Worm (Caenorhabditis elegans): ENCODE results near the gene ndub-2.
A peak's percentile ranks its signal among the peaks of the same experiment; 100 is the strongest.

The ndub-2 gene

ce11 chrII:8964835-8965234 is 31.3 kb upstream of the ndub-2 start, which contains the start of the genes ndub-3 and C18E9.2:
Gene ndub-3 (minus strand): TSS chrII:8964890.
Gene C18E9.2 (plus strand): TSS chrII:8965006.
- TF ChIP-seq C16A3.4 (tag; optimal IDR thresholded peaks at IDR 0.05) = peak; percentile 55
- peak; percentile 32 for TF ChIP-seq snu-23 (GFP tag; optimal IDR thresholded peaks at IDR 0.05)
- no peak for TF ChIP-seq nhr-11 (tag; optimal IDR thresholded peaks at IDR 0.05)
- peak; percentile 50 for TF ChIP-seq lin-14 (GFP tag; optimal IDR thresholded peaks at IDR 0.05)
- TF ChIP-seq lin-15B (tag; optimal IDR thresholded peaks at IDR 0.05) = no peak
- TF ChIP-seq hlh-4 (tag; optimal IDR thresholded peaks at IDR 0.05) = no peak
- no peak for TF ChIP-seq egl-13 (tag; optimal IDR thresholded peaks at IDR 0.05)
- TF ChIP-seq rnt-1 (tag; optimal IDR thresholded peaks at IDR 0.05) = peak; percentile 26
- no peak for TF ChIP-seq hlh-17 (GFP tag; optimal IDR thresholded peaks at IDR 0.05; ENCODE audit: borderline replicate concordance)
- no peak for TF ChIP-seq unc-98 (GFP tag; IDR thresholded peaks at IDR 0.05)
- peak in 2 of 3 experiments; percentile 4 to 64 for TF ChIP-seq ceh-82 (tag; optimal IDR thresholded peaks at IDR 0.05)
- TF ChIP-seq nhr-47 (tag; optimal IDR thresholded peaks at IDR 0.05) = peak; percentile 1
- TF ChIP-seq lsy-2 (tag; optimal IDR thresholded peaks at IDR 0.05) = peak; percentile 13 to 75
- no peak for TF ChIP-seq skn-1 (tag; optimal IDR thresholded peaks at IDR 0.05)
- TF ChIP-seq mab-9 (GFP tag; IDR thresholded peaks at IDR 0.05) = no peak
- peak; percentile 38 to 66 (median 56) for TF ChIP-seq dpl-1 (GFP tag; optimal IDR thresholded peaks at IDR 0.05)
- peak; percentile 6 for TF ChIP-seq tbx-2 (tag; optimal IDR thresholded peaks at IDR 0.05)
- no peak for TF ChIP-seq ceh-90 (tag; optimal IDR thresholded peaks at IDR 0.05)
- peak in 1 of 2 experiments; percentile 24 for TF ChIP-seq mdl-1 (tag; optimal IDR thresholded peaks at IDR 0.05)
- TF ChIP-seq efl-1 (optimal IDR thresholded peaks at IDR 0.05) = peak; percentile 66 to 67
- peak; percentile 48 to 95 for TF ChIP-seq efl-1 (GFP tag; optimal IDR thresholded peaks at IDR 0.05 in 1 of 2)
- no peak for TF ChIP-seq ztf-4 (tag; optimal IDR thresholded peaks at IDR 0.05)
- TF ChIP-seq efl-3 (GFP tag; optimal IDR thresholded peaks at IDR 0.05) = no peak
- TF ChIP-seq blmp-1 (tag; optimal IDR thresholded peaks at IDR 0.05) = no peak
- TF ChIP-seq lin-35 (GFP tag; optimal IDR thresholded peaks at IDR 0.05) = peak; percentile 59 to 79
- peak; percentile 33 for TF ChIP-seq nhr-71 (tag; optimal IDR thresholded peaks at IDR 0.05)
- no peak for TF ChIP-seq tlp-1 (tag; optimal IDR thresholded peaks at IDR 0.05)
- no peak for TF ChIP-seq nhr-76 (tag; optimal IDR thresholded peaks at IDR 0.05)
- no peak for TF ChIP-seq nhr-28 (tag; optimal IDR thresholded peaks at IDR 0.05)

- TF ChIP-seq nhr-47 (tag; optimal IDR thresholded peaks at IDR 0.05) = peak; percentile 93
- TF ChIP-seq ceh-88 (GFP tag; IDR thresholded peaks at IDR 0.05) = peak; percentile 77
- peak; percentile 98 to 99 for TF ChIP-seq efl-1 (optimal IDR thresholded peaks at IDR 0.05)
- TF ChIP-seq efl-1 (GFP tag; optimal IDR thresholded peaks at IDR 0.05 in 1 of 2) = peak; percentile 97 to 100
- no peak for TF ChIP-seq egl-27 (tag; optimal IDR thresholded peaks at IDR 0.05)
- no peak for TF ChIP-seq hlh-4 (tag; optimal IDR thresholded peaks at IDR 0.05)
- TF ChIP-seq fkh-8 (tag; optimal IDR thresholded peaks at IDR 0.05) = peak; percentile 80
- TF ChIP-seq aly-2 (tag; optimal IDR thresholded peaks at IDR 0.05) = peak; percentile 72
- no peak for TF ChIP-seq ces-1 (GFP tag; optimal IDR thresholded peaks at IDR 0.05)
- peak; percentile 16 for TF ChIP-seq nhr-237 (tag; optimal IDR thresholded peaks at IDR 0.05)
- no peak for TF ChIP-seq unc-30 (tag; optimal IDR thresholded peaks at IDR 0.05)
- TF ChIP-seq ama-1 (optimal IDR thresholded peaks at IDR 0.05) = no peak
- TF ChIP-seq snu-23 (GFP tag; optimal IDR thresholded peaks at IDR 0.05) = peak; percentile 89
- peak; percentile 76 to 92 (median 80) for TF ChIP-seq ceh-82 (tag; optimal IDR thresholded peaks at IDR 0.05)
- peak; percentile 97 to 98 (median 98) for TF ChIP-seq dpl-1 (GFP tag; optimal IDR thresholded peaks at IDR 0.05)
- TF ChIP-seq fos-1 (tag; optimal IDR thresholded peaks at IDR 0.05) = peak; percentile 74
- peak; percentile 90 for TF ChIP-seq mep-1 (tag; optimal IDR thresholded peaks at IDR 0.05)
- no peak for TF ChIP-seq nhr-12 (tag; optimal IDR thresholded peaks at IDR 0.05)
- TF ChIP-seq elt-3 (tag; optimal IDR thresholded peaks at IDR 0.05) = peak in 2 of 6 experiments; percentile 2 to 46
- TF ChIP-seq pag-3 (tag; optimal IDR thresholded peaks at IDR 0.05; ENCODE audit: borderline replicate concordance, insufficient read depth) = no peak
- TF ChIP-seq egl-13 (tag; optimal IDR thresholded peaks at IDR 0.05) = peak; percentile 71
- TF ChIP-seq aha-1 (tag; optimal IDR thresholded peaks at IDR 0.05) = no peak
- TF ChIP-seq nhr-85 (tag) = peak; percentile 88
- peak; percentile 22 for TF ChIP-seq sox-4 (tag; optimal IDR thresholded peaks at IDR 0.05)
- TF ChIP-seq snpc-4 (tag; optimal IDR thresholded peaks at IDR 0.05) = peak; percentile 78
- TF ChIP-seq fkh-10 (GFP tag; optimal IDR thresholded peaks at IDR 0.05) = peak; percentile 46
- TF ChIP-seq pax-3 (tag; optimal IDR thresholded peaks at IDR 0.05) = peak; percentile 66
- TF ChIP-seq C04F5.9 (tag; optimal IDR thresholded peaks at IDR 0.05) = peak; percentile 75
- TF ChIP-seq ceh-90 (tag; optimal IDR thresholded peaks at IDR 0.05) = peak; percentile 38
- peak; percentile 89 for TF ChIP-seq tbx-2 (tag; optimal IDR thresholded peaks at IDR 0.05)
Observed at ce11 chrII:8969251-8970183, 26.6 kb upstream of the ndub-2 start, which contains the start of the genes szy-20 and C18E9.5. Gene szy-20 (minus strand): TSS chrII:8969333. Gene C18E9.5 (plus strand): TSS chrII:8969980.

All from whole organism, L1 larva.